Fruit fly (Drosophila melanogaster): ENCODE results near the gene nej.

- TF ChIP-seq Lpt (GFP tag; optimal IDR thresholded peaks at IDR 0.05) (no peak), CG32006 (GFP tag; optimal IDR thresholded peaks at IDR 0.05) (no peak)
These were observed 69.2 kb downstream of the nej start for dm6 chrX:9617598-9618076.

All from whole organism, prepupa.